Worm (Caenorhabditis elegans): Measurements from ENCODE around the gene C01G10.1.

DNA sequence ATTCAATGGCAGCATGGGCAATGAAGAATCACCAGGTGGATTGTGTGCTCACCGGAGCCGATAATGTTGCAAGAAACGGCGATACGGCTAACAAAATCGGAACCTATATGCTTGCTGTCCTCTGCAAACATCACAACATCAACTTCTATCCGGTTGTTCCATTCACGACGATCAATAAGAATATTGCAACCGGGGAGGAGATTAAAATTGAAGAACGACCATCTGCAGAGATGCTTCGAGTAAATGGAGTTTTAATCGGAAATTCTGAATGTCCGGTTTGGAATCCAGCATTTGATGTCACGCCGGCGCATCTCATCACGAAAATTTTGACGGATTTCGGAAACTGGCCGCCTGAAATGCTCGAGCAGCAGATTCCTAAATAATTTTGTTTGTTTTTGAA, 15.9 kb upstream of the C01G10.1 start:
- TF ChIP-seq ceh-82 (tag; optimal IDR thresholded peaks at IDR 0.05) (no peak), ztf-11 (tag; optimal IDR thresholded peaks at IDR 0.05) (no peak), F37D6.2 (tag; optimal IDR thresholded peaks at IDR 0.05) (no peak), mdl-1 (tag; optimal IDR thresholded peaks at IDR 0.05) (no peak), lin-13 (GFP tag; optimal IDR thresholded peaks at IDR 0.05) (peak; percentile 35), zfp-3 (GFP tag; conservative IDR thresholded peaks at IDR 0.05) (no peak), ces-1 (GFP tag; optimal IDR thresholded peaks at IDR 0.05) (no peak), dpl-1 (GFP tag; optimal IDR thresholded peaks at IDR 0.05) (no peak), egl-27 (tag; optimal IDR thresholded peaks at IDR 0.05) (no peak), skn-1 (tag; optimal IDR thresholded peaks at IDR 0.05) (no peak)
